Worm (Caenorhabditis elegans) whole organism, mixed stage, embryonic: ENCODE results near the gene trx-1.
A peak's percentile ranks its signal among the peaks of the same experiment; 100 is the strongest.

ENCODE experiments used
- M03D4.4 ChIP-seq: sonication (generic microtip); optimal IDR thresholded peaks from 2 replicates; lab custom pipeline; 2017; ENCODE audit warnings: mild to moderate bottlenecking, missing genetic modification characterization, missing compliant biosample characterization
- bed-3 ChIP-seq: fragments of 200-800 bp; sonication (Bioruptor generic); optimal IDR thresholded peaks from 3 replicates; lab custom pipeline; 2018; ENCODE audit warnings: mild to moderate bottlenecking, missing genetic modification characterization, moderate library complexity, missing compliant biosample characterization
- blmp-1 ChIP-seq: fragments of 150-350 bp; optimal IDR thresholded peaks from 2 replicates; lab custom pipeline; 2014; ENCODE audit warnings: missing biosample characterization, missing genetic modification characterization
- ceh-39 ChIP-seq: fragments of 150-350 bp; optimal IDR thresholded peaks from 2 replicates; lab custom pipeline; 2014; ENCODE audit warnings: missing biosample characterization, missing genetic modification characterization
- ceh-43 ChIP-seq: fragments of 200-800 bp; sonication (Bioruptor generic); optimal IDR thresholded peaks from 2 replicates; lab custom pipeline; 2018; ENCODE audit warnings: mild to moderate bottlenecking, missing genetic modification characterization, moderate library complexity, missing compliant biosample characterization
- ceh-83 ChIP-seq: fragments of 200-800 bp; sonication (Bioruptor generic); optimal IDR thresholded peaks from 2 replicates; lab custom pipeline; 2018; ENCODE audit warnings: mild to moderate bottlenecking, missing genetic modification characterization, missing compliant biosample characterization
- ces-1 ChIP-seq: fragments of 150-350 bp; optimal IDR thresholded peaks from 2 replicates; lab custom pipeline; 2014; ENCODE audit warnings: missing biosample characterization, missing genetic modification reagents, missing genetic modification characterization
- cnd-1 ChIP-seq: fragments of 200-800 bp; sonication (Bioruptor generic); optimal IDR thresholded peaks from 2 replicates; lab custom pipeline; 2018; ENCODE audit warnings: mild to moderate bottlenecking, missing genetic modification characterization, missing compliant biosample characterization
- drap-1 ChIP-seq: fragments of 200-800 bp; sonication (Bioruptor generic); optimal IDR thresholded peaks from 3 replicates; lab custom pipeline; 2018; ENCODE audit warnings: mild to moderate bottlenecking, missing genetic modification characterization, missing compliant biosample characterization
- flh-1 ChIP-seq: fragments of 200-800 bp; sonication (Bioruptor generic); optimal IDR thresholded peaks from 2 replicates; lab custom pipeline; 2018; ENCODE audit warnings: mild to moderate bottlenecking, missing genetic modification characterization, moderate library complexity, missing compliant biosample characterization
- hlh-1 ChIP-seq: fragments of 150-350 bp; optimal IDR thresholded peaks from 2 replicates; lab custom pipeline; 2014; ENCODE audit warnings: missing biosample characterization, missing genetic modification reagents, missing genetic modification characterization
- lin-13 ChIP-seq: fragments of 150-350 bp; optimal IDR thresholded peaks from 2 replicates; lab custom pipeline; 2014; ENCODE audit warnings: missing biosample characterization, missing genetic modification characterization
- lsy-2 ChIP-seq: fragments of 150-350 bp; optimal IDR thresholded peaks from 2 replicates; lab custom pipeline; 2014; ENCODE audit warnings: missing biosample characterization, missing genetic modification characterization
- mab-5 ChIP-seq: fragments of 150-350 bp; optimal IDR thresholded peaks from 2 replicates; lab custom pipeline; 2014; ENCODE audit warnings: missing biosample characterization, missing genetic modification characterization
- mep-1 ChIP-seq: fragments of 150-350 bp; optimal IDR thresholded peaks from 2 replicates; lab custom pipeline; 2017; ENCODE audit warnings: missing biosample characterization, missing genetic modification reagents, missing genetic modification characterization, inconsistent platforms
- mls-2 ChIP-seq: sonication (generic microtip); optimal IDR thresholded peaks from 2 replicates; lab custom pipeline; 2016; ENCODE audit warnings: mild to moderate bottlenecking, missing genetic modification characterization, moderate library complexity, missing compliant biosample characterization
- nhr-2 ChIP-seq: fragments of 150-350 bp; optimal IDR thresholded peaks from 2 replicates; lab custom pipeline; 2014; ENCODE audit warnings: missing biosample characterization, missing genetic modification characterization
- nhr-237 ChIP-seq: fragments of 150-350 bp; optimal IDR thresholded peaks from 2 replicates; lab custom pipeline; 2014; ENCODE audit warnings: missing biosample characterization, missing genetic modification characterization
- nhr-28 ChIP-seq: fragments of 150-350 bp; optimal IDR thresholded peaks from 2 replicates; lab custom pipeline; 2014; ENCODE audit warnings: missing biosample characterization, missing genetic modification characterization
- nhr-76 ChIP-seq: sonication (generic microtip); optimal IDR thresholded peaks from 2 replicates; lab custom pipeline; 2017; ENCODE audit warnings: missing biosample characterization, missing genetic modification characterization
- pha-4 ChIP-seq: fragments of 150-350 bp; optimal IDR thresholded peaks from 2 replicates; lab custom pipeline; 2018; ENCODE audit warnings: missing biosample characterization, missing genetic modification reagents, missing genetic modification characterization
- sem-2 ChIP-seq: fragments of 200-800 bp; sonication (Bioruptor generic); optimal IDR thresholded peaks from 2 replicates; lab custom pipeline; 2018; ENCODE audit warnings: mild to moderate bottlenecking, missing genetic modification characterization, missing compliant biosample characterization
- snpc-4 ChIP-seq: fragments of 150-350 bp; optimal IDR thresholded peaks from 2 replicates; lab custom pipeline; 2014; ENCODE audit warnings: missing biosample characterization, missing genetic modification characterization
- sptf-1 ChIP-seq: sonication (generic microtip); optimal IDR thresholded peaks from 2 replicates; lab custom pipeline; 2017; ENCODE audit warnings: mild to moderate bottlenecking, missing genetic modification characterization, moderate library complexity, missing compliant biosample characterization
- tbx-8 ChIP-seq: fragments of 200-800 bp; sonication (Bioruptor generic); optimal IDR thresholded peaks from 2 replicates; lab custom pipeline; 2018; ENCODE audit warnings: mild to moderate bottlenecking, missing genetic modification characterization, moderate library complexity, missing compliant biosample characterization
- unc-120 ChIP-seq: sonication (generic microtip); optimal IDR thresholded peaks from 2 replicates; lab custom pipeline; 2017; ENCODE audit warnings: missing genetic modification characterization, missing compliant biosample characterization; ENCODE audit not compliant: poor library complexity, severe bottlenecking
- unc-39 ChIP-seq: fragments of 150-350 bp; optimal IDR thresholded peaks from 2 replicates; lab custom pipeline; 2014; ENCODE audit warnings: missing biosample characterization, missing genetic modification characterization
- unc-62 ChIP-seq: fragments of 150-350 bp; optimal IDR thresholded peaks from 2 replicates; lab custom pipeline; 2014; ENCODE audit warnings: missing biosample characterization, missing genetic modification reagents, missing genetic modification characterization
- zip-8 ChIP-seq: fragments of 150-350 bp; optimal IDR thresholded peaks from 2 replicates; lab custom pipeline; 2014; ENCODE audit warnings: missing biosample characterization, missing genetic modification characterization
- ztf-11 ChIP-seq: fragments of 150-350 bp; optimal IDR thresholded peaks from 2 replicates; lab custom pipeline; 2014; ENCODE audit warnings: missing biosample characterization, missing genetic modification characterization

The trx-1 gene

ce11 chrII:7761440-7761839 is 8.0 kb upstream of the trx-1 start, which contains the start of gene B0228.8:
B0228.8 (minus strand) TSS chrII:7761540.
- TF ChIP-seq drap-1 (GFP tag; lab: Kevin White, UChicago), result no peak
- no peak for TF ChIP-seq ceh-83 (GFP tag; lab: Kevin White, UChicago)
- TF ChIP-seq mls-2 (tag; lab: Kevin White, UChicago), result no peak
- no peak for TF ChIP-seq lin-13 (tag; lab: Kevin White, UChicago)
- TF ChIP-seq nhr-76 (tag; lab: Kevin White, UChicago), result no peak
- no peak for TF ChIP-seq tbx-8 (GFP tag; lab: Kevin White, UChicago)
- TF ChIP-seq unc-39 (tag; lab: Kevin White, UChicago), result no peak
- TF ChIP-seq sptf-1 (tag; lab: Kevin White, UChicago), result no peak
- no peak for TF ChIP-seq nhr-237 (tag; lab: Kevin White, UChicago)
- TF ChIP-seq blmp-1 (tag; lab: Kevin White, UChicago), result no peak
- TF ChIP-seq ceh-39, result no peak
- no peak for TF ChIP-seq ces-1 (GFP tag; lab: Kevin White, UChicago)
- no peak for TF ChIP-seq unc-120
- no peak for TF ChIP-seq nhr-28 (tag; lab: Kevin White, UChicago)
- no peak for TF ChIP-seq sem-2 (GFP tag; lab: Kevin White, UChicago)
- no peak for TF ChIP-seq pha-4

- TF ChIP-seq nhr-2 (tag; lab: Kevin White, UChicago) (no peak), bed-3 (GFP tag; lab: Kevin White, UChicago) (no peak), drap-1 (GFP tag; lab: Kevin White, UChicago) (no peak), ztf-11 (no peak), mls-2 (tag; lab: Kevin White, UChicago) (no peak), lin-13 (tag; lab: Kevin White, UChicago) (no peak), lsy-2 (tag; lab: Kevin White, UChicago) (no peak), ceh-83 (GFP tag; lab: Kevin White, UChicago) (no peak), ces-1 (GFP tag; lab: Kevin White, UChicago) (no peak), flh-1 (GFP tag; lab: Kevin White, UChicago) (no peak), pha-4 (no peak), tbx-8 (GFP tag; lab: Kevin White, UChicago) (no peak), unc-62 (no peak)
These were observed 5.2 kb upstream of the trx-1 start, which contains the start of gene B0228.7 for ce11 chrII:7758397-7759135. B0228.7 (minus strand) TSS chrII:7759023.

ce11 chrII:7756810-7757209 is 3.4 kb upstream of the trx-1 start:
- TF ChIP-seq hlh-1 (tag; lab: Kevin White, UChicago) (peak; percentile 36), lin-13 (tag; lab: Kevin White, UChicago) (no peak), zip-8 (tag; lab: Kevin White, UChicago) (no peak), ceh-83 (GFP tag; lab: Kevin White, UChicago) (peak; percentile 66), unc-62 (peak; percentile 1), snpc-4 (tag; lab: Kevin White, UChicago) (no peak), M03D4.4 (tag; lab: Kevin White, UChicago) (peak; percentile 29), bed-3 (GFP tag; lab: Kevin White, UChicago) (peak; percentile 8), ceh-43 (GFP tag; lab: Kevin White, UChicago) (no peak), cnd-1 (no peak), unc-120 (no peak), flh-1 (GFP tag; lab: Kevin White, UChicago) (peak; percentile 18), drap-1 (GFP tag; lab: Kevin White, UChicago) (peak; percentile 48)

ce11 chrII:7755116-7755571 is 1.7 kb upstream of the trx-1 start, which contains the start of the genes B0228.6 and B0228.1:
B0228.6 (minus strand) TSS chrII:7755166.
B0228.1 (plus strand) TSS chrII:7755343.
- no peak for TF ChIP-seq snpc-4 (tag; lab: Kevin White, UChicago)
- no peak for TF ChIP-seq nhr-76 (tag; lab: Kevin White, UChicago)
- no peak for TF ChIP-seq lsy-2 (tag; lab: Kevin White, UChicago)
- no peak for TF ChIP-seq mab-5 (tag; lab: Kevin White, UChicago)
- no peak for TF ChIP-seq nhr-237 (tag; lab: Kevin White, UChicago)
- TF ChIP-seq ceh-43 (GFP tag; lab: Kevin White, UChicago), result no peak
- peak; percentile 55 for TF ChIP-seq ceh-39
- TF ChIP-seq unc-120, result peak; percentile 50
- no peak for TF ChIP-seq nhr-28 (tag; lab: Kevin White, UChicago)
- TF ChIP-seq, all 35 proteins: peak for 2

- TF ChIP-seq nhr-2 (tag; lab: Kevin White, UChicago), result no peak
- no peak for TF ChIP-seq sptf-1 (tag; lab: Kevin White, UChicago)
- TF ChIP-seq drap-1 (GFP tag; lab: Kevin White, UChicago), result no peak
- no peak for TF ChIP-seq nhr-237 (tag; lab: Kevin White, UChicago)
- TF ChIP-seq pha-4, result no peak
- TF ChIP-seq M03D4.4 (tag; lab: Kevin White, UChicago), result no peak
- TF ChIP-seq mep-1 (tag; lab: Kevin White, UChicago), result no peak
- TF ChIP-seq nhr-28 (tag; lab: Kevin White, UChicago), result no peak
These were observed 16.7 kb downstream of the trx-1 start for ce11 chrII:7736725-7737124.
